Fruit fly (Drosophila melanogaster): ENCODE data around the gene mTerf5.

The mTerf5 gene

dm6 chr3R:18252578-18252977 is 29.1 kb upstream of the mTerf5 start, which contains the start of gene CG12320 (continued):
- TF ChIP-seq CG7963 (GFP tag; IDR thresholded peaks at IDR 0.05; ENCODE audit: partially characterized antibody) (no peak), gcm (GFP tag; optimal IDR thresholded peaks at IDR 0.05) (peak; percentile 50)

DNA sequence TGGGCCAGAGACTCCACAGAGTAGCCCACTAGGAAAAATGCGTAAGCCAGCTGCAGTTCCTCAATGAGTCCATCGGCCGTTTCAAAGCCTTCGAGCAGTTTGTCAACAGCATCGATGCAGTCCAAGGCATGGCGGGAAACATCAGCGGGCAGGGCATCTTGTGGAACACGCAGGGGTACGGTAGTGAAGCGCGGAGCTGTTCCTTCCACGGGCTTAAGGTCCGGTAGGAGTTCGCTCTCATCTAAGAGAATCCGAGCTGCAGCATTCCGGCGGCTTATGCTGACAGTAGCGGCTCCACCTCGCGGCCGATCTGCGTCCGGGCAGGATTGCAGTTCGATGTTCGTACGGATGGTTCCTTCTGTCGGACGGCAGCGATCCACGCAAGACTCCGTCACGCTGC is 28.4 kb upstream of the mTerf5 start:
- TF ChIP-seq CG9817 (tag; optimal IDR thresholded peaks at IDR 0.05) = no peak
- no peak for TF ChIP-seq bbx (GFP tag; IDR thresholded peaks at IDR 0.05; ENCODE audit: partially characterized antibody)
- TF ChIP-seq Ets65A (GFP tag) = peak; percentile 31
- TF ChIP-seq CG9797 (GFP tag; optimal IDR thresholded peaks at IDR 0.05) = no peak
- peak; percentile 53 for TF ChIP-seq CG8478 (optimal IDR thresholded peaks at IDR 0.05)
- no peak for TF ChIP-seq CG1602 (GFP tag; optimal IDR thresholded peaks at IDR 0.05)

DNA sequence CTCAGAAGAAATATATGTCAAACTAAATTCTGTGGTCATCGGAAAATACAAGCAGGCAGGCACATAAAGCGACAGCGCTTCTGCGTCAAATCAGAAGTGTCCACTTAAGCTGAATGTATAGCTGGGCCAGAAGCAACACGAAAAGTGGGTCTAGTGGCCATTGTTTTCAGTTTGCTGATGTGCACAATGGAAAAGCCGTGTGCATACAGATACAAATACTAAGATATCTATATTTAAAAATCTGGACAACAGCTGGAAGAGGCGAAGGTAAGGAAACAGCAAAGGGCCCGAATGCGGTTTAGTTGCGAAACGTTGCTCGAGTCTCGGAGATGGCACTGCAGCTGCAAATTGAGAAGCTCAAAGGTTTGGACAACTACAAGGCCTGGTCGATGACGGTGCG is 27.3 kb upstream of the mTerf5 start, which contains the start of gene CG18598:
Gene CG18598, plus strand, starts transcription at position 301 of the 400 bp plus-strand sequence.
- TF ChIP-seq Ets65A (GFP tag) = peak; percentile 88
- peak; percentile 34 for TF ChIP-seq sens (GFP tag)
- TF ChIP-seq Pdp1 (GFP tag; optimal IDR thresholded peaks at IDR 0.05) = no peak
- TF ChIP-seq cg (GFP tag; optimal IDR thresholded peaks at IDR 0.05) = no peak
- TF ChIP-seq bcd (GFP tag; optimal IDR thresholded peaks at IDR 0.05) = no peak
- peak; percentile 60 for TF ChIP-seq Med (GFP tag)
- TF ChIP-seq lilli (GFP tag; optimal IDR thresholded peaks at IDR 0.05) = no peak
- no peak for TF ChIP-seq dmrt11E (tag; optimal IDR thresholded peaks at IDR 0.05)
- TF ChIP-seq bsh (GFP tag; optimal IDR thresholded peaks at IDR 0.05) = no peak
- TF ChIP-seq CG14050 (GFP tag; IDR thresholded peaks at IDR 0.05) = no peak
- TF ChIP-seq Mes4 (GFP tag; optimal IDR thresholded peaks at IDR 0.05) = no peak
- no peak for TF ChIP-seq scrt (GFP tag; optimal IDR thresholded peaks at IDR 0.05)
- TF ChIP-seq CG10366 (GFP tag; IDR thresholded peaks at IDR 0.05) = no peak
- TF ChIP-seq CG14441 (GFP tag; IDR thresholded peaks at IDR 0.05) = no peak
- TF ChIP-seq CG2202 (tag; optimal IDR thresholded peaks at IDR 0.05) = no peak
- no peak for TF ChIP-seq CG32767 (GFP tag; IDR thresholded peaks at IDR 0.05)

DNA sequence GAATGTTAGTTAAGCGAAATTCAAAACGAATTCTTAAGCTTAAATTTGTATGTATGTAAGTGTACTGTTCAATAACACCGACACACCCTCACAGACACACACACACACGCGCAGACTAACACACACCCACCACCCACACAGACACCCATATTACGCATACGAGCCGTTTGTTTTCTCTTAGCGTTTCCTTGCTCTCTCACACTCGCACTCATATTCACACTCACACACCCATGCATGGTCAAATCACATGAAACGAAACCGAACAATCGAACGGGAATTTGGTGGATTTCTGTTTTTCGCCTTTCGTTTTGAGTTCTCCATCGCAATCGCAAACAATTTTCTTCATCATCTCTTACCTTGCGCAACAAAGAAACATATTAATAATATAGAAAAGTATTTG is 25.8 kb upstream of the mTerf5 start:
- TF ChIP-seq nom (GFP tag; optimal IDR thresholded peaks at IDR 0.05) (no peak), ssp (GFP tag; IDR thresholded peaks at IDR 0.05) (no peak), vvl (GFP tag; IDR thresholded peaks at IDR 0.05) (0 out of 2 replicates have a peak, but pooled peaks have one; percentile 23), cato (GFP tag; optimal IDR thresholded peaks at IDR 0.05; ENCODE audit: borderline replicate concordance) (no peak), CG3281 (GFP tag; optimal IDR thresholded peaks at IDR 0.05) (no peak), wek (GFP tag; optimal IDR thresholded peaks at IDR 0.05) (no peak), CG10565 (GFP tag; optimal IDR thresholded peaks at IDR 0.05) (no peak), Dip3 (GFP tag; optimal IDR thresholded peaks at IDR 0.05) (no peak), unpg (GFP tag; optimal IDR thresholded peaks at IDR 0.05) (no peak), Mes4 (GFP tag; optimal IDR thresholded peaks at IDR 0.05) (no peak), repo (GFP tag; optimal IDR thresholded peaks at IDR 0.05) (no peak), ci (GFP tag; IDR thresholded peaks at IDR 0.05) (peak; percentile 40; the same call in 1 of the 3 replicates), Asciz (GFP tag; optimal IDR thresholded peaks at IDR 0.05) (no peak), chinmo (GFP tag; IDR thresholded peaks at IDR 0.05; ENCODE audit: partially characterized antibody) (0 out of 4 replicates have a peak, but pooled peaks have one; percentile 62), CG3163 (GFP tag; optimal IDR thresholded peaks at IDR 0.05) (peak; percentile 58), Lhr (GFP tag; optimal IDR thresholded peaks at IDR 0.05) (no peak), chn (GFP tag; optimal IDR thresholded peaks at IDR 0.05) (no peak), sr (GFP tag; IDR thresholded peaks at IDR 0.05) (peak; percentile 38; the same call in 2 of the 3 replicates), CG5953 (GFP tag; IDR thresholded peaks at IDR 0.05) (no peak), CG12942 (GFP tag; optimal IDR thresholded peaks at IDR 0.05) (no peak), CG2889 (GFP tag; IDR thresholded peaks at IDR 0.05) (no peak), CG10543 (GFP tag; optimal IDR thresholded peaks at IDR 0.05) (peak; percentile 30), B-H2 (GFP tag; optimal IDR thresholded peaks at IDR 0.05) (no peak), CG8359 (GFP tag; optimal IDR thresholded peaks at IDR 0.05; ENCODE audit: borderline replicate concordance) (no peak), pita (GFP tag; optimal IDR thresholded peaks at IDR 0.05) (no peak)
